Fruit fly (Drosophila melanogaster) Kc167 (cell line): Measurements from ENCODE around the gene CG34325.

Experiments used
- Myc ChIP-seq: fragments of >200 bp; optimal IDR thresholded peaks from 2 replicates; lab custom pipeline; 2017; ENCODE audit warnings: missing external identifiers
- Sin3A ChIP-seq: fragments of >200 bp; optimal IDR thresholded peaks from 2 replicates; lab custom pipeline; 2018; ENCODE audit warnings: missing external identifiers
- h ChIP-seq: fragments of >200 bp; optimal IDR thresholded peaks from 3 replicates; lab custom pipeline; 2018; ENCODE audit warnings: missing external identifiers
- insv ChIP-seq: fragments of >200 bp; optimal IDR thresholded peaks from 3 replicates; lab custom pipeline; 2018; ENCODE audit warnings: missing external identifiers
- psq ChIP-seq: fragments of >200 bp; optimal IDR thresholded peaks from 2 replicates; lab custom pipeline; 2017; ENCODE audit warnings: missing external identifiers
- ttk ChIP-seq: sonication (Bioruptor generic); optimal IDR thresholded peaks from 2 replicates; lab custom pipeline; 2017; ENCODE audit warnings: missing external identifiers

CG34325 gene

DNA sequence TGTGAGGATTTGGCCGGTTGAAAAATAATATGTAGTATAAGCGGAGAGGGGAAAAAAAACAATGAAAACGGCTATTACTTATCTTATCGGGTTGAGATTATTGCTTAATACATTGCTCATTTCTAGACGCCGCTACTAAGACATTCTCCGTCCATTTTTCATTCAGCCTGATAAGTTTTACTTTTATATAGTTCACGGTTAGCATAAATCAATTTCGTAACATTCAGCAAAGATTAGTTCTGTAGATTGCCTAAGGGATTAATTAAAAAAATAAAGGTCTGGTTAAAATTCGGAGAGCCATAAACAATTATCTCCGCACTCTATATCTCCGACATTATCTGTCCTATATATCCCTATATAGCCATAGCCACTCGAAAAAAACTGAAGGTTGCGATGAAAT is 26.3 kb upstream of the CG34325 start:
- TF ChIP-seq Myc (lab: Kevin White, UChicago) (no peak), psq (lab: Kevin White, UChicago) (no peak), h (lab: Kevin White, UChicago) (no peak), ttk (lab: Kevin White, UChicago) (no peak), insv (lab: Kevin White, UChicago) (no peak), Sin3A (lab: Kevin White, UChicago) (no peak)

dm6 chrX:16746824-16747223 is 25.6 kb upstream of the CG34325 start:
- TF ChIP-seq insv (lab: Kevin White, UChicago), result no peak
- peak; percentile 4 for TF ChIP-seq h (lab: Kevin White, UChicago)

DNA sequence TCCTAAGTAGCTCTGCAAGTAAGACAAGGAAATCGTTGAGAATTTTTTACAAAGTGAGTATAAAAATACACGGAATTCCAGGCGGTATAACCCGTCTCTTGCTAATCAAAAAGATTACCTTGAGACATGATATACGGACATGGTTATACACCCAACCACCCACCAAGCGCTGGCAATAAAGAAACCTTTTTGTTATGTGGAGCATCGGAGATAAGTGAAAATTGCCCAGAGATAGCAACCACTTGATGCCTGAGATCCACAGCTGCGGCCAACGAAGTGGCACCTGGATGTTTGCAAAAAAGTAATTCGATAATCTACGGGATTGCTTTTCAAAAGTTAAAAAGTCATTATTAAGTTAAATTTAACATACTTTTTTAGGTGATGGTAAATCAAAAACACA is 24.7 kb upstream of the CG34325 start:
- TF ChIP-seq ttk (lab: Kevin White, UChicago) (no peak), Myc (lab: Kevin White, UChicago) (no peak), h (lab: Kevin White, UChicago) (no peak), psq (lab: Kevin White, UChicago) (no peak), insv (lab: Kevin White, UChicago) (no peak), Sin3A (lab: Kevin White, UChicago) (no peak)

DNA sequence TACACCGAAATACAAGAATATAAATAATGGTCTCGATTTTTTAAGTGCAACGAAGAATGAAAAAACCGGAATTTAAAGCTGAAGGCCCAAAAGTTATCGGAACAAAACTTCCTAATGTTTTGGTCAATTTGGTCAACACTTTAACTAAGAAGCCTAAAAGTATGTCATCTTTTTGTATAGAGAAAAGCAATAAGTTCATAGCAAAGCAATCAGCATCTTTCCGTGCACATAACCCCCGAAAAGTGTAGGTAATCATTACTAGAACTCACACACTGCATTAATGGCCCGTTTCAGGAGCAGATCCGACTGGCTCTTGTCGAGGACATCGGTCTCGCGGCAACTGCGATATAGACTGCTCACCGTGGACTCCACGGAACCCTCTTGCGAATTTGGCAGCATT is 23.1 kb upstream of the CG34325 start:
- no peak for TF ChIP-seq psq (lab: Kevin White, UChicago)
- no peak for TF ChIP-seq Sin3A (lab: Kevin White, UChicago)
- no peak for TF ChIP-seq Myc (lab: Kevin White, UChicago)
- no peak for TF ChIP-seq insv (lab: Kevin White, UChicago)
- no peak for TF ChIP-seq h (lab: Kevin White, UChicago)
- TF ChIP-seq ttk (lab: Kevin White, UChicago), result no peak

dm6 chrX:16742547-16742946 is 21.3 kb upstream of the CG34325 start, which contains the start of gene Twdlalpha:
Gene Twdlalpha (plus strand): TSS chrX:16742847.
- TF ChIP-seq Myc (lab: Kevin White, UChicago) (no peak), psq (lab: Kevin White, UChicago) (no peak), ttk (lab: Kevin White, UChicago) (no peak), h (lab: Kevin White, UChicago) (no peak), insv (lab: Kevin White, UChicago) (no peak), Sin3A (lab: Kevin White, UChicago) (no peak)

- TF ChIP-seq Myc (lab: Kevin White, UChicago) (no peak), ttk (lab: Kevin White, UChicago) (no peak)
Observed at dm6 chrX:16740606-16741005, 19.4 kb upstream of the CG34325 start, which contains the start of gene CG32568. Gene CG32568 (plus strand): TSS chrX:16740906.

dm6 chrX:16737878-16738277 is 16.7 kb upstream of the CG34325 start, which contains the start of gene TwdlZ:
Gene TwdlZ (plus strand): TSS chrX:16738178.
- TF ChIP-seq insv (lab: Kevin White, UChicago), result no peak
- no peak for TF ChIP-seq Myc (lab: Kevin White, UChicago)
- no peak for TF ChIP-seq ttk (lab: Kevin White, UChicago)

DNA sequence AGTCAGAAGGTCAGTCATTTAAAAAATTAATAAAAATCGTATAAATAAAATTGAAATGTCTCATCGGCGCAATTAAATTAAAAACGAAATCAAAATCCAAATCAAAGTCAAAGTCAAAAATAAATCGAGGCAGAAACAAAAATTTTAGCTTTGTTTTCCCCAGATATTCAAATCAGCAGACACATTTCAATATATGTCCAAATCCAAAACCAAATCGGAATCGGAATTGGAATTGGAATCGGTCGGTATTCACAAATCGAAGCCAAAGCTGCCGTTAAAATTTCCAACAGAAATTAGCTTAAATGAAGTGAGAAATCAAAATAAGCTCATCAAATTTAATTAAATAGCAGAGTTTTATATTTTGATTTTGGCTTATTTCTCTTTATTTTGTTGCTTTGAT is 15.0 kb upstream of the CG34325 start:
- no peak for TF ChIP-seq h (lab: Kevin White, UChicago)
- TF ChIP-seq insv (lab: Kevin White, UChicago), result no peak
- TF ChIP-seq Myc (lab: Kevin White, UChicago), result no peak
- TF ChIP-seq Sin3A (lab: Kevin White, UChicago), result no peak
- no peak for TF ChIP-seq psq (lab: Kevin White, UChicago)
- TF ChIP-seq ttk (lab: Kevin White, UChicago), result no peak

dm6 chrX:16734647-16735046 is 13.4 kb upstream of the CG34325 start, which contains the start of gene TwdlY:
Gene TwdlY (plus strand): TSS chrX:16734947.
- TF ChIP-seq Sin3A (lab: Kevin White, UChicago) (no peak), ttk (lab: Kevin White, UChicago) (no peak), psq (lab: Kevin White, UChicago) (no peak), Myc (lab: Kevin White, UChicago) (no peak), insv (lab: Kevin White, UChicago) (no peak), h (lab: Kevin White, UChicago) (no peak)

dm6 chrX:16733244-16733643 is 12.0 kb upstream of the CG34325 start:
- TF ChIP-seq insv (lab: Kevin White, UChicago), result no peak
- no peak for TF ChIP-seq Myc (lab: Kevin White, UChicago)
- TF ChIP-seq ttk (lab: Kevin White, UChicago), result no peak
- TF ChIP-seq h (lab: Kevin White, UChicago), result no peak
- no peak for TF ChIP-seq psq (lab: Kevin White, UChicago)
- no peak for TF ChIP-seq Sin3A (lab: Kevin White, UChicago)

dm6 chrX:16730791-16731190 is 9.6 kb upstream of the CG34325 start, which contains the start of gene TwdlX:
Gene TwdlX (plus strand): TSS chrX:16731091.
- TF ChIP-seq Sin3A (lab: Kevin White, UChicago) (no peak), h (lab: Kevin White, UChicago) (no peak), insv (lab: Kevin White, UChicago) (no peak), ttk (lab: Kevin White, UChicago) (no peak), Myc (lab: Kevin White, UChicago) (no peak)

DNA sequence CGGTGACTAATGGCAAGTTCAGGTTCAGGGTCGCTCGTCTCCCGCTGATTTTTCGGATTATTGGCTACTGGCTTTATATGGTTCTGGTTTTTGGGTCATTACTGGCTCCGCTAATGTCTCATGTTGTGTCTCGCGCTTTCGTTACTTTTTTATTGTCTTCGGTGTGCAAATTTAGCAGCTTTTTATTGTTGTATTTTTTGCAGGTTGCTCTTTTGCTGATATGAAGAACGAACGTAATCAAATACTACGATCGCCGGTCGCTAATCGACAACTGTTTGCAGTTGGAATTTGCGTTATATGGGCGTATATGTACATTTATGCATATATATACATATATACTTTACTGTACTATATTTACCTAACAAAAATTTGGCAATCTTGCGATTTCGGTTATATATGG is 3.3 kb upstream of the CG34325 start:
- TF ChIP-seq Sin3A (lab: Kevin White, UChicago), result no peak
